Fruit fly (Drosophila melanogaster): ENCODE data around the gene Gr64d.

- TF ChIP-seq rgr (GFP tag; optimal IDR thresholded peaks at IDR 0.05), result no peak
- TF ChIP-seq Hnf4 (GFP tag; optimal IDR thresholded peaks at IDR 0.05), result no peak
- no peak for TF ChIP-seq pan (optimal IDR thresholded peaks at IDR 0.05)
- TF ChIP-seq HLH106 (tag; optimal IDR thresholded peaks at IDR 0.05), result no peak
- TF ChIP-seq br (GFP tag; optimal IDR thresholded peaks at IDR 0.05), result no peak
Measured at dm6 chr3L:4046289-4046688, 14.4 kb downstream of the Gr64d start, which contains the start of gene CG1136.

Measured in whole organism, wandering third instar larva.